Fruit fly (Drosophila melanogaster) whole organism, adult: ENCODE data around the gene Cpr66Cb.

Experiments
- CG11617 ChIP-seq: fragments of 200-800 bp; sonication (Bioruptor generic); optimal IDR thresholded peaks from 2 replicates; lab custom pipeline; 2017; ENCODE audit warnings: mild to moderate bottlenecking, missing biosample characterization, missing genetic modification reagents, missing genetic modification characterization
- CG12768 ChIP-seq: fragments of 200-800 bp; sonication (Bioruptor generic); optimal IDR thresholded peaks from 2 replicates; lab custom pipeline; 2017; ENCODE audit warnings: missing biosample characterization, missing genetic modification characterization, mild to moderate bottlenecking, moderate library complexity, missing genetic modification reagents
- CG33017 ChIP-seq: fragments of 200-800 bp; sonication (Bioruptor generic); optimal IDR thresholded peaks from 2 replicates; lab custom pipeline; 2018; ENCODE audit warnings: missing biosample characterization, mild to moderate bottlenecking, missing genetic modification characterization, moderate library complexity
- Clk ChIP-seq: fragments of 200-800 bp; sonication (Bioruptor generic); optimal IDR thresholded peaks from 2 replicates; lab custom pipeline; 2017; ENCODE audit warnings: missing biosample characterization, missing genetic modification characterization
- Crg-1 ChIP-seq: fragments of 200-800 bp; sonication (Bioruptor generic); optimal IDR thresholded peaks from 2 replicates; lab custom pipeline; 2016; ENCODE audit warnings: missing biosample characterization, missing genetic modification characterization
- Hr96 ChIP-seq: fragments of 200-800 bp; sonication (Bioruptor generic); optimal IDR thresholded peaks from 2 replicates; lab custom pipeline; 2016; ENCODE audit warnings: missing biosample characterization, missing genetic modification characterization
- cic ChIP-seq: fragments of 200-800 bp; sonication (Bioruptor generic); optimal IDR thresholded peaks from 2 replicates; lab custom pipeline; 2017; ENCODE audit warnings: missing biosample characterization, mild to moderate bottlenecking, missing genetic modification characterization, moderate library complexity
- kay ChIP-seq: fragments of 200-800 bp; sonication (Bioruptor generic); peaks from one replicate; lab custom pipeline; 2016; ENCODE audit warnings: missing biosample characterization, missing genetic modification characterization, borderline replicate concordance
- ovo ChIP-seq: fragments of 200-800 bp; sonication (Bioruptor generic); optimal IDR thresholded peaks from 2 replicates; lab custom pipeline; 2016; ENCODE audit warnings: missing biosample characterization, missing genetic modification characterization
- pad ChIP-seq: fragments of 200-800 bp; sonication (Bioruptor generic); optimal IDR thresholded peaks from 3 replicates; lab custom pipeline; 2017; ENCODE audit warnings: missing biosample characterization, missing genetic modification characterization, mild to moderate bottlenecking, moderate library complexity, missing genetic modification reagents
- tj ChIP-seq: fragments of 200-800 bp; sonication (Bioruptor generic); optimal IDR thresholded peaks from 3 replicates; lab custom pipeline; 2017; ENCODE audit warnings: missing biosample characterization, mild to moderate bottlenecking, missing genetic modification characterization, moderate library complexity
- toe ChIP-seq: fragments of 200-800 bp; sonication (Bioruptor generic); optimal IDR thresholded peaks from 2 replicates; lab custom pipeline; 2016; ENCODE audit warnings: missing biosample characterization, missing genetic modification characterization

DNA sequence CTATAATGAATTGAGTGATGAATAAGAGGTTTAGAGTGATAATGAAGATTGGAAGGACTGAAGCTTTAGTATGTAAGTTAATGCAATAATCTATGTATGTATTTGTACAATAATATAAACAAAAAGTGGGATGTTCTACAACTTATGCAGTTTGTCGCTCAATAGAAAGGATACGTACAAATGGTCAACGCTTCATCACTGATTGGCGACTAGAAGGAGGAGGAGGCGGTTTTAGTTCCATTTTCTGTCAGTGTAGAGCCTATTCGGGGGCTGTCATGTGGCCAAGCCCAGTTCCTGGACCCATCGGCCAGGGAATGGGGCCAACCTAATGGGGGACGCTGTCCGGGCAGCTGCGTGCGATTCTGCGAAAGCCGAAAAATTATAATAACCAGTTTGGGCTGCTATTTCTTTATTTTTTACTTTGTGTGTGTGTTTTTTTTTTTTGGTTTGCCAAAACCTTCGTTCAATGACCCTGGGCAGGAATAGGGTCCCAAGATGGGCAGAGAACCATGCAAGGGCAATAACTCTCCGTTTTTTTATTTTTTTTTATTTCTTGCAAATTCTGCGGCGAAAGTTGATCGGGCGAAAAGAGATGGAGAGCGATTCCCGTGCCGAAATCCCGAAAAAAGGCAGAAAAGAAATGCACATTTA lies 32.3 kb downstream of the Cpr66Cb start:
- no peak for TF ChIP-seq ovo (GFP tag; lab: Kevin White, UChicago)
- no peak for TF ChIP-seq CG11617 (GFP tag; lab: Kevin White, UChicago)
- no peak for TF ChIP-seq pad (GFP tag; lab: Kevin White, UChicago)
- no peak for TF ChIP-seq Hr96 (GFP tag; lab: Kevin White, UChicago)
- no peak for TF ChIP-seq toe (GFP tag; lab: Kevin White, UChicago)
- no peak for TF ChIP-seq cic (GFP tag; lab: Kevin White, UChicago)
- no peak for TF ChIP-seq CG12768 (GFP tag; lab: Kevin White, UChicago)
- TF ChIP-seq kay (GFP tag; lab: Kevin White, UChicago), result no peak
- TF ChIP-seq Clk, result no peak
- TF ChIP-seq tj (GFP tag; lab: Kevin White, UChicago), result no peak
- no peak for TF ChIP-seq Crg-1 (GFP tag; lab: Kevin White, UChicago)
- no peak for TF ChIP-seq CG33017
